Fruit fly (Drosophila melanogaster): Measurements from ENCODE around the gene hzg.

The hzg gene

dm6 chr3L:15952909-15953308 is 51.6 kb downstream of the hzg start (continued):
- TF ChIP-seq CG11762 (GFP tag; optimal IDR thresholded peaks at IDR 0.05; ENCODE audit: insufficient read depth) (no peak), CG34406 (GFP tag; optimal IDR thresholded peaks at IDR 0.05) (no peak)

- TF ChIP-seq CG6163 (GFP tag; IDR thresholded peaks at IDR 0.05), result 0 out of 3 replicates have a peak, but pooled peaks have one; percentile 5
- no peak for TF ChIP-seq Met (GFP tag; optimal IDR thresholded peaks at IDR 0.05)
Measured at dm6 chr3L:15952287-15952686, 52.2 kb downstream of the hzg start.

Measured in whole organism, prepupa.